Fruit fly (Drosophila melanogaster) whole organism, embryonic: Measurements from ENCODE around the gene CG5510.

Source experiments
- Adf1 ChIP-seq: fragments of 200-800 bp; sonication (Bioruptor generic); IDR thresholded peaks from 2 replicates; pipeline ENCODE4 v1.3.6; 2022; ENCODE audit warnings: missing biosample characterization, missing genetic modification characterization
- BEAF-32 ChIP-seq: fragments of 200-800 bp; sonication (Bioruptor generic); optimal IDR thresholded peaks from 3 replicates; lab custom pipeline; 2017; ENCODE audit warnings: missing biosample characterization, missing genetic modification characterization, mild to moderate bottlenecking, moderate library complexity, missing genetic modification reagents
- CG10654 ChIP-seq: fragments of 200-800 bp; sonication (Bioruptor generic); optimal IDR thresholded peaks from 2 replicates; lab custom pipeline; 2016; ENCODE audit warnings: missing biosample characterization, missing genetic modification characterization
- CG10959 ChIP-seq: fragments of 200-800 bp; sonication (Bioruptor generic); IDR thresholded peaks from 2 replicates; pipeline ENCODE4 v1.3.6; 2022; ENCODE audit warnings: missing biosample characterization, missing genetic modification characterization
- CG11696 ChIP-seq: fragments of 200-800 bp; sonication (Bioruptor generic); IDR thresholded peaks from 2 replicates; pipeline ENCODE4 v1.3.6; 2022; ENCODE audit warnings: missing biosample characterization, missing genetic modification characterization
- CG11723 ChIP-seq: fragments of 200-800 bp; sonication (Bioruptor generic); optimal IDR thresholded peaks from 2 replicates; lab custom pipeline; 2017; ENCODE audit warnings: missing biosample characterization, mild to moderate bottlenecking, missing genetic modification characterization
- CG13123 ChIP-seq: fragments of 200-800 bp; sonication (Bioruptor generic); optimal IDR thresholded peaks from 2 replicates; lab custom pipeline; 2016; ENCODE audit warnings: missing biosample characterization, missing genetic modification characterization
- CG13296 ChIP-seq: fragments of 200-800 bp; sonication (Bioruptor generic); optimal IDR thresholded peaks from 3 replicates; lab custom pipeline; 2018; ENCODE audit warnings: missing biosample characterization, mild to moderate bottlenecking, missing genetic modification characterization
- CG14014 ChIP-seq: fragments of 200-800 bp; sonication (Bioruptor generic); IDR thresholded peaks from 2 replicates; pipeline ENCODE4 v1.3.6; 2022; ENCODE audit warnings: missing biosample characterization, missing genetic modification characterization
- CG14860 ChIP-seq: fragments of 200-800 bp; sonication (Bioruptor generic); IDR thresholded peaks from 3 replicates; pipeline ENCODE4 v1.3.6; 2022; ENCODE audit warnings: missing biosample characterization, missing genetic modification characterization; ENCODE audit not compliant: partially characterized antibody
- CG15011 ChIP-seq: fragments of 200-800 bp; sonication (Bioruptor generic); optimal IDR thresholded peaks from 3 replicates; lab custom pipeline; 2018; ENCODE audit warnings: missing biosample characterization, mild to moderate bottlenecking, missing genetic modification characterization
- CG1602 ChIP-seq: fragments of 200-800 bp; sonication (Bioruptor generic); optimal IDR thresholded peaks from 3 replicates; lab custom pipeline; 2016; ENCODE audit warnings: missing biosample characterization, missing genetic modification characterization
- CG17385 ChIP-seq: fragments of 200-800 bp; sonication (Bioruptor generic); optimal IDR thresholded peaks from 3 replicates; lab custom pipeline; 2018; ENCODE audit warnings: missing biosample characterization, mild to moderate bottlenecking, missing genetic modification characterization
- CG17912 ChIP-seq: fragments of 200-800 bp; sonication (Bioruptor generic); optimal IDR thresholded peaks from 2 replicates; lab custom pipeline; 2018; ENCODE audit warnings: missing biosample characterization, mild to moderate bottlenecking, missing genetic modification characterization
- CG31365 ChIP-seq: fragments of 200-800 bp; sonication (Bioruptor generic); optimal IDR thresholded peaks from 2 replicates; lab custom pipeline; 2018; ENCODE audit warnings: missing biosample characterization, mild to moderate bottlenecking, missing genetic modification characterization
- CG42726 ChIP-seq: fragments of 200-800 bp; sonication (Bioruptor generic); IDR thresholded peaks from 2 replicates; pipeline ENCODE4 v1.3.6; 2022; ENCODE audit warnings: missing biosample characterization, missing genetic modification characterization; ENCODE audit not compliant: partially characterized antibody
- CG4820 ChIP-seq: fragments of 200-800 bp; sonication (Bioruptor generic); optimal IDR thresholded peaks from 3 replicates; lab custom pipeline; 2016; ENCODE audit warnings: missing biosample characterization, missing genetic modification characterization
- CG6654 ChIP-seq: fragments of 200-800 bp; sonication (Bioruptor generic); optimal IDR thresholded peaks from 2 replicates; lab custom pipeline; 2017; ENCODE audit warnings: missing biosample characterization, mild to moderate bottlenecking, missing genetic modification characterization
- CG9932 ChIP-seq: fragments of 200-800 bp; sonication (Bioruptor generic); IDR thresholded peaks from 2 replicates; pipeline ENCODE4 v1.3.6; 2022; ENCODE audit warnings: missing biosample characterization, missing genetic modification characterization
- Camta ChIP-seq: fragments of 200-800 bp; sonication (Bioruptor generic); optimal IDR thresholded peaks from 2 replicates; lab custom pipeline; 2016; ENCODE audit warnings: missing biosample characterization, missing genetic modification characterization
- CrebB ChIP-seq: fragments of 200-800 bp; sonication (Bioruptor generic); optimal IDR thresholded peaks from 3 replicates; lab custom pipeline; 2018; ENCODE audit warnings: missing biosample characterization, mild to moderate bottlenecking, missing genetic modification characterization
- Fer2 ChIP-seq: fragments of 200-800 bp; sonication (Bioruptor generic); optimal IDR thresholded peaks from 2 replicates; lab custom pipeline; 2018; ENCODE audit warnings: missing biosample characterization, mild to moderate bottlenecking, missing genetic modification characterization, moderate library complexity
- Gug ChIP-seq: fragments of 200-800 bp; sonication (Bioruptor generic); IDR thresholded peaks from 4 replicates; pipeline ENCODE4 v1.3.6; 2022; ENCODE audit warnings: missing biosample characterization, missing genetic modification characterization
- HLH54F ChIP-seq: fragments of 200-800 bp; sonication (Bioruptor generic); optimal IDR thresholded peaks from 3 replicates; lab custom pipeline; 2016; ENCODE audit warnings: missing biosample characterization, missing genetic modification characterization
- Hr3 ChIP-seq: fragments of 200-800 bp; sonication (Bioruptor generic); optimal IDR thresholded peaks from 3 replicates; lab custom pipeline; 2016; ENCODE audit warnings: missing biosample characterization, missing genetic modification characterization
- Mes4 ChIP-seq: fragments of 200-800 bp; sonication (Bioruptor generic); optimal IDR thresholded peaks from 2 replicates; lab custom pipeline; 2016; ENCODE audit warnings: missing biosample characterization, missing genetic modification characterization
- Oli ChIP-seq: fragments of 200-800 bp; sonication (Bioruptor generic); optimal IDR thresholded peaks from 2 replicates; lab custom pipeline; 2018; ENCODE audit warnings: missing biosample characterization, mild to moderate bottlenecking, missing genetic modification characterization, moderate library complexity
- Pdp1 ChIP-seq, 2 experiments: fragments of 200-800 bp; sonication (Bioruptor generic); optimal IDR thresholded peaks; 3 replicates each; lab custom pipeline; 2016; ENCODE audit warnings: missing biosample characterization in 2 of 2, missing genetic modification characterization in 2 of 2, mild to moderate bottlenecking in 1 of 2, moderate library complexity in 1 of 2
- Scr ChIP-seq: fragments of 200-800 bp; sonication (Bioruptor generic); IDR thresholded peaks from 2 replicates; pipeline ENCODE4 v1.3.6; 2022; ENCODE audit warnings: missing biosample characterization, missing genetic modification characterization; ENCODE audit not compliant: partially characterized antibody
- Side ChIP-seq: fragments of 200-800 bp; sonication (Bioruptor generic); optimal IDR thresholded peaks from 2 replicates; lab custom pipeline; 2016; ENCODE audit warnings: missing biosample characterization, missing genetic modification characterization
- Trl ChIP-seq, 3 experiments: fragments of >200 bp in 2 of 3; fragments of 200-800 bp in 1 of 3; sonication (Bioruptor generic) in 1 of 3; optimal IDR thresholded peaks; 2 replicates in 1 of 3; 3 replicates in 2 of 3; lab custom pipeline; 2016 to 2017; ENCODE audit warnings: missing biosample characterization in 1 of 3, missing genetic modification characterization in 1 of 3
- abd-A ChIP-seq: fragments of 200-800 bp; sonication (Bioruptor generic); optimal IDR thresholded peaks from 3 replicates; lab custom pipeline; 2019; ENCODE audit warnings: missing biosample characterization, mild to moderate bottlenecking, missing genetic modification characterization, moderate library complexity
- bigmax ChIP-seq: fragments of 200-800 bp; sonication (Bioruptor generic); optimal IDR thresholded peaks from 2 replicates; lab custom pipeline; 2018; ENCODE audit warnings: missing biosample characterization, mild to moderate bottlenecking, missing genetic modification characterization
- cad ChIP-seq: fragments of >200 bp; optimal IDR thresholded peaks from 2 replicates; lab custom pipeline; 2017; ENCODE audit warnings: missing biosample characterization, missing genetic modification characterization
- chm ChIP-seq: fragments of 200-800 bp; sonication (Bioruptor generic); IDR thresholded peaks from 2 replicates; pipeline ENCODE4 v1.3.6; 2022; ENCODE audit warnings: missing biosample characterization, missing genetic modification characterization
- disco-r ChIP-seq: fragments of 200-800 bp; sonication (Bioruptor generic); optimal IDR thresholded peaks from 2 replicates; lab custom pipeline; 2016; ENCODE audit warnings: missing biosample characterization, missing genetic modification characterization
- dysf ChIP-seq: fragments of 200-800 bp; sonication (Bioruptor generic); IDR thresholded peaks from 3 replicates; pipeline ENCODE4 v1.3.6; 2022; ENCODE audit warnings: missing biosample characterization, missing genetic modification characterization
- fd64A ChIP-seq: fragments of 200-800 bp; sonication (Bioruptor generic); optimal IDR thresholded peaks from 3 replicates; lab custom pipeline; 2018; ENCODE audit warnings: missing biosample characterization, mild to moderate bottlenecking, missing genetic modification characterization
- her ChIP-seq: fragments of 200-800 bp; sonication (Bioruptor generic); optimal IDR thresholded peaks from 2 replicates; lab custom pipeline; 2016; ENCODE audit warnings: missing biosample characterization, missing genetic modification characterization
- inv ChIP-seq: fragments of 200-800 bp; sonication (Bioruptor generic); IDR thresholded peaks from 2 replicates; pipeline ENCODE4 v1.3.6; 2022; ENCODE audit warnings: missing biosample characterization, missing genetic modification characterization; ENCODE audit not compliant: partially characterized antibody
- lmd ChIP-seq: fragments of 200-800 bp; sonication (Bioruptor generic); IDR thresholded peaks from 2 replicates; pipeline ENCODE4 v1.3.6; 2022; ENCODE audit warnings: missing biosample characterization, missing genetic modification characterization
- nerfin-1 ChIP-seq: fragments of 200-800 bp; sonication (Bioruptor generic); optimal IDR thresholded peaks from 3 replicates; lab custom pipeline; 2019; ENCODE audit warnings: missing biosample characterization, mild to moderate bottlenecking, missing genetic modification characterization, moderate library complexity
- sens-2 ChIP-seq: fragments of 200-800 bp; sonication (Bioruptor generic); IDR thresholded peaks from 2 replicates; pipeline ENCODE4 v1.3.6; 2022; ENCODE audit warnings: missing biosample characterization, missing genetic modification characterization
- ssp ChIP-seq: fragments of 200-800 bp; sonication (Bioruptor generic); IDR thresholded peaks from 2 replicates; pipeline ENCODE4 v1.3.6; 2022; ENCODE audit warnings: missing biosample characterization, missing genetic modification characterization
- sug ChIP-seq: fragments of 200-800 bp; optimal IDR thresholded peaks from 2 replicates; lab custom pipeline; 2019; ENCODE audit warnings: missing biosample characterization, mild to moderate bottlenecking, missing genetic modification characterization, moderate library complexity
- trh ChIP-seq: fragments of 200-800 bp; sonication (Bioruptor generic); optimal IDR thresholded peaks from 2 replicates; lab custom pipeline; 2016; ENCODE audit warnings: missing biosample characterization, missing genetic modification characterization
- vvl ChIP-seq: fragments of 200-800 bp; sonication (Bioruptor generic); IDR thresholded peaks from 2 replicates; pipeline ENCODE4 v1.3.6; 2022; ENCODE audit warnings: missing biosample characterization, missing genetic modification characterization
- zen2 ChIP-seq: fragments of 200-800 bp; sonication (Bioruptor generic); IDR thresholded peaks from 3 replicates; pipeline ENCODE4 v1.3.6; 2022; ENCODE audit warnings: missing biosample characterization, missing genetic modification characterization; ENCODE audit not compliant: partially characterized antibody

CG5510 gene

DNA sequence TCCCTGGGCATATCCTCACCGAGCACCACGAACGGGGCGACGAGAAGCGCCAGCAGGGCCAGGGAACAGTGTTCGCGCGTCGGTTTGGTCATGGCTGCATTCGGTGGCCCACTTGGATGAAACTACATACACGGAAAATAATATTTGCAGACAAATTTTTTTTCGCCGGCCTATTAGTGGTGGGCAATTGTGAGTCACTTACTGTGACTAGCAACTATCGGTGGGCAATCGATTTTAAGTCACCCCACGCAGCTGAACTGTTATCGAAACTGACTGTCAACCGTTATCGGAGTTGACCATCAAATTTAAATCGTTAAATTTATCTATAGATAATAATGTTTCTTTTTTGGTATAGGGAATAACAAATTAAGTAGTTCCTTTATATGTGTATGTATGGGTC is at the start of gene CG5510 (continued):
- TF ChIP-seq CG14860 (GFP tag; lab: Robert Waterston, UW) (peak; percentile 96), CG11696 (GFP tag; lab: Robert Waterston, UW) (no peak), zen2 (GFP tag; lab: Robert Waterston, UW) (peak; percentile 97), Camta (GFP tag; lab: Kevin White, UChicago) (peak; percentile 58), ssp (peak; percentile 24; the same call in 1 of the 2 replicates), CG11723 (GFP tag; lab: Kevin White, UChicago) (no peak), CG1602 (peak; percentile 20), trh (no peak), Hr3 (GFP tag; lab: Kevin White, UChicago) (peak; percentile 47), Oli (tag; lab: Kevin White, UChicago) (no peak), lmd (GFP tag; lab: Robert Waterston, UW) (peak; percentile 38; the same call in 1 of the 2 replicates), CG10959 (no peak), Fer2 (tag; lab: Kevin White, UChicago) (no peak), vvl (GFP tag; lab: Robert Waterston, UW) (peak; percentile 73), sens-2 (GFP tag; lab: Robert Waterston, UW) (no peak), dysf (peak; percentile 25; the same call in 1 of the 3 replicates), CG13123 (GFP tag; lab: Kevin White, UChicago) (no peak), CG17912 (GFP tag; lab: Kevin White, UChicago) (no peak), Trl (optimal IDR thresholded peaks at IDR 0.05; lab: Kevin White, UChicago) (no peak), Trl (GFP tag; optimal IDR thresholded peaks at IDR 0.05; lab: Kevin White, UChicago) (peak; percentile 40), bigmax (GFP tag; lab: Kevin White, UChicago) (no peak), sug (tag; lab: Kevin White, UChicago) (peak; percentile 73), CG14014 (GFP tag; lab: Robert Waterston, UW) (peak; percentile 33; the same call in 1 of the 2 replicates), Scr (peak; percentile 96), CG6654 (no peak)
- TF ChIP-seq, all 482 proteins: peak for 241

DNA sequence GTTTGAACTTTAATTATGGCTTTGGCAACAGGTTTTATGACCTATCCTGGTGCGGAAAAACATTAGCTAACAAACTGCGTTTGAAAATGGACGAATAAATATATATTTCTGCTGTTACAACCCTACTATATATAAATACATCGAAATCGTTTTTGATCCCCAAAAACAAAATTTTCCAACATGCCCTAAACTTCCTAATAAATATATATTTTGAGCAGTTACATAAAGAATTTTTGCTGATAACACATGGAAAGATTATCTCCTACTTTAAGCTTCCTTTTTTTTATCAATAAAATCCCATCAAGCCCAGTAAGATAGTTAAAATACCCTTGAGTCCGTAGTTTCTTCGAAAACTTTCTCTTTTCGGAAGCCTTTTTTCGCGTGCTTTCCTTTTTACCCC is 49.7 kb upstream of the CG5510 start:
- no peak for TF ChIP-seq Gug (GFP tag; lab: Robert Waterston, UW)
- peak in 1 of 2 experiments; percentile 28 for TF ChIP-seq Trl (optimal IDR thresholded peaks at IDR 0.05; lab: Kevin White, UChicago)
- TF ChIP-seq Trl (GFP tag; optimal IDR thresholded peaks at IDR 0.05; lab: Kevin White, UChicago): no peak
- TF ChIP-seq BEAF-32 (GFP tag; lab: Kevin White, UChicago): no peak

DNA sequence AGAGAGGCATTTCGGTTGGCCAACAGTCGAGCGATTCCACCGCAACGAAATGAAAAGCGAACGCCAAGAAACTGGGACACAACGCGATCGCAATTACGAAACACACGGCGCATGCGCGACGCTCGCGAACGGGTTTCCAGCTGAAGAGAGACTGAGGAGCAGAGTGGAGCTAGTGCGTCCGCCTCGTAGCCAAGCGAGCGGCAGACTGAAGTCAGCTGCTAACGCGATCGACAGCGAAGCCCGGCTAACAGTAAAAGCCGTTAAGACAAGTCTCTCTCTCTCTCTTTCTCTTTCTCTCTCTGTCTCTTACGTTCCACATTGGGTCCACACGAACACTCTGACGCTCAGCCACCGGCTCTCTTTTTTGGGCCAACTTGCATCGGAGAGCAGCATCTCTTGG is 49.2 kb upstream of the CG5510 start, which contains the start of gene CG17786:
Gene CG17786 (minus strand): TSS at position 154 of the 400 bp plus-strand sequence.
- TF ChIP-seq Pdp1 (GFP tag; optimal IDR thresholded peaks at IDR 0.05; lab: Kevin White, UChicago) (peak in 1 of 2 experiments; percentile 54), nerfin-1 (tag; lab: Kevin White, UChicago) (no peak), CG31365 (tag; lab: Kevin White, UChicago) (no peak), her (peak; percentile 48), Side (GFP tag; lab: Kevin White, UChicago) (no peak), CG9932 (GFP tag; lab: Robert Waterston, UW) (0 out of 2 replicates have a peak, but pooled peaks have one; percentile 19), CG42726 (GFP tag; lab: Robert Waterston, UW) (peak; percentile 26; the same call in 1 of the 2 replicates), CG13296 (GFP tag; lab: Kevin White, UChicago) (peak; percentile 3), HLH54F (GFP tag; lab: Kevin White, UChicago) (no peak), CG17385 (GFP tag; lab: Kevin White, UChicago) (peak; percentile 17), cad (no peak), fd64A (no peak), Trl (optimal IDR thresholded peaks at IDR 0.05; lab: Kevin White, UChicago) (peak; percentile 79 to 81), Trl (GFP tag; optimal IDR thresholded peaks at IDR 0.05; lab: Kevin White, UChicago) (no peak), Mes4 (GFP tag; lab: Kevin White, UChicago) (no peak), inv (GFP tag; lab: Robert Waterston, UW) (no peak), Adf1 (peak; percentile 54; the same call in 1 of the 2 replicates), disco-r (no peak), CG15011 (no peak), chm (GFP tag; lab: Robert Waterston, UW) (peak; percentile 56), CrebB (tag; lab: Kevin White, UChicago) (peak; percentile 17), CG10654 (GFP tag; lab: Kevin White, UChicago) (no peak), CG4820 (no peak), abd-A (peak; percentile 25)
